Fruit fly (Drosophila melanogaster): Measurements from ENCODE around the gene IFT46.

DNA sequence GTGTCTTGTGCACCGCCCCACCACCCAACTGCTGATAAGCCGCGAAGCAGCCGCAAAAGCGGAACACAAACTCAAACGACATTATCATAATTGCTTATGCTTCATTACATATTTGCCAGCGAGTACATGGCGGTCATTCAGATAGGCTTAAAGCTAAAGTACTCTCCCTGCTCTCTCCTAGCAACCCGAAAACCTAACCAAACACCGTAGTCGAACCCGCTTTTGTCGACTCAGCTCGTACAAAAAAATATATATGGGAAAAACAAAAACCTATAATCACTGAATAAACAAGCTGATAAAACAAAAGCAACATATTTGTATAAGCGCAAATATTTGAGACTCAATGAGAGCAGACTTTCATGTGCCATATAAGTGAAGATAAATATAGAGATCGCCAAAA lies 11.1 kb upstream of the IFT46 start:
- TF ChIP-seq CG8478 (optimal IDR thresholded peaks at IDR 0.05) (no peak), CTCF (optimal IDR thresholded peaks at IDR 0.05) (no peak)
